Fruit fly (Drosophila melanogaster): ENCODE measurements around the gene ArgRS.

DNA sequence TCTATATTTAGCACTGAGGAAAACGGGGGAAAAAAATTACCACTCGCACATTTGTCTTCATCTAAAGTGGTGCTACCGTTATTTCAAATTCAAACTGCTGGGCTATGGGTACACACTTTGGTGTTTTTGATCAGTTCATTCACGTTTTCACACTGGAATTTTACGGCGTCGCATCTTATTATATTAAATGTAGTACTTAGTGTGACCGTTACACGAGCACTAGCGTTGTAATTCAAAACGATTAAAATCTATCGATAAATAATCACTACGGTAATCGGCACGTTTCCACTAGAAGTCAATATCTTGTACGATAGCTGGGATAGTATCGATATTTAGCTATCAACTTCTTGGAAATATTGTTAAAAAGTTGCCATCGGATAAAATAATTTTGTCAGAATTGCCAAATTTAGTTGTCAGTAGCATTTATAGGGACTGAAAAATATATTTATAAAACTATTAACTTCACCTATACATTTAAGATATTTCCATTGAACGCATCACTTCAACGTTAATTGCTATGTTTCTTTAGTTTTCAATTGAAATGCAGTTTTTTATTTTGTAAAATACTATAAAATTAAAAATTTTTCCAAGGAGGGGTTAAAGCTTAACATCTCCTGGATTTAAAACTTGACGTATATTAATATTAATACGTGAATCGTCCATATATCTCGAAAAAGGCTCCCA is 13.8 kb upstream of the ArgRS start, which contains the start of the genes CG46440 and Myb:
- TF ChIP-seq insv (optimal IDR thresholded peaks at IDR 0.05) = no peak
- TF ChIP-seq Sin3A (optimal IDR thresholded peaks at IDR 0.05) = no peak
- no peak for TF ChIP-seq ttk (optimal IDR thresholded peaks at IDR 0.05)

Measured in Kc167 (cell line).